Fruit fly (Drosophila melanogaster) S2 (cell line): ENCODE results near the gene rtet.

Experiments
- CG8478 ChIP-seq: fragments of >200 bp; optimal IDR thresholded peaks from 2 replicates; lab custom pipeline; 2018
- CTCF ChIP-seq, 2 experiments: fragments of >200 bp; optimal IDR thresholded peaks; 2 replicates each; lab custom pipeline; 2018

dm6 chr3R:21133517-21133916 is 25.3 kb downstream of the rtet start, which contains the start of gene Trm7-34:
- TF ChIP-seq CTCF (optimal IDR thresholded peaks at IDR 0.05; lab: Kevin White, UChicago): no peak
- no peak for TF ChIP-seq CG8478 (lab: Kevin White, UChicago)
